Fruit fly (Drosophila melanogaster) S2 (cell line): ENCODE results near the gene E2f2.

Source experiments
- CG8478 ChIP-seq: fragments of >200 bp; optimal IDR thresholded peaks from 2 replicates; lab custom pipeline; 2018
- CTCF ChIP-seq, 2 experiments: fragments of >200 bp; optimal IDR thresholded peaks; 2 replicates each; lab custom pipeline; 2018

DNA sequence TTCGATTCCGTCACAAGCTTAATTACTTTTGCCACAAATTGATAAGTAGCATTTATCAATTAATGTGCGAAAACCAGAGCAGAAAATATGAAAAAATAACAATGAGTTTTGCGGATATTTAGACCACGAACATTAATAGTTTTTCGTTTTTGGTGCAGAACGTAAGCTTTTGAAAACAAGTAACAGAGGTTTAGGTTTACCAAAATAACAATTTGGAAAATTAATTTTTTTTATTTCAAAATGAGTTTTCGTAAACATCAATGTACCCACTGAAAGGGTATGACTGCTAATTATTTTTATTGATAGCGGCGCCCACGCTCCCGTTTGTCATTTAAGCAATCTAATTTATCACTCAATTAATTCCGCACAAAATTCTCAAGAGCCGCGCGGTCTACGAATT lies 38.8 kb upstream of the E2f2 start:
- no peak for TF ChIP-seq CG8478
- no peak for TF ChIP-seq CTCF (optimal IDR thresholded peaks at IDR 0.05; lab: Kevin White, UChicago)
